Worm (Caenorhabditis elegans) whole organism, late embryonic: ENCODE results near the gene kvs-4.

Experiments used
- ceh-14 ChIP-seq: sonication (generic microtip); optimal IDR thresholded peaks from 2 replicates; lab custom pipeline; 2016; ENCODE audit warnings: missing genotype, missing genetic modification characterization, missing compliant biosample characterization
- ceh-22 ChIP-seq: sonication (generic microtip); optimal IDR thresholded peaks from 2 replicates; lab custom pipeline; 2017; ENCODE audit warnings: missing biosample characterization, missing genetic modification characterization
- ceh-30 ChIP-seq: fragments of 150-350 bp; optimal IDR thresholded peaks from 2 replicates; lab custom pipeline; 2014; ENCODE audit warnings: missing biosample characterization, missing genetic modification characterization
- che-1 ChIP-seq: sonication (generic microtip); optimal IDR thresholded peaks from 2 replicates; lab custom pipeline; 2016; ENCODE audit warnings: mild to moderate bottlenecking, missing genetic modification characterization, missing compliant biosample characterization
- dmd-4 ChIP-seq: sonication (generic microtip); optimal IDR thresholded peaks from 2 replicates; lab custom pipeline; 2016; ENCODE audit warnings: borderline replicate concordance, missing genetic modification characterization, missing compliant biosample characterization
- fkh-10 ChIP-seq: fragments of 150-350 bp; optimal IDR thresholded peaks from 2 replicates; lab custom pipeline; 2014; ENCODE audit warnings: missing biosample characterization, missing genetic modification reagents, missing genetic modification characterization
- pqm-1 ChIP-seq: sonication (generic microtip); optimal IDR thresholded peaks from 2 replicates; lab custom pipeline; 2016; ENCODE audit warnings: missing genetic modification characterization, missing compliant biosample characterization
- pros-1 ChIP-seq: fragments of 150-350 bp; optimal IDR thresholded peaks from 2 replicates; lab custom pipeline; 2014; ENCODE audit warnings: missing biosample characterization, missing genetic modification reagents, missing genetic modification characterization
- tbx-2 ChIP-seq: sonication (generic microtip); optimal IDR thresholded peaks from 2 replicates; lab custom pipeline; 2016; ENCODE audit warnings: missing genetic modification characterization, missing compliant biosample characterization
- unc-42 ChIP-seq: sonication (generic microtip); optimal IDR thresholded peaks from 2 replicates; lab custom pipeline; 2016; ENCODE audit warnings: missing genotype, missing genetic modification characterization, missing compliant biosample characterization

- no peak for TF ChIP-seq unc-42 (tag; lab: Kevin White, UChicago)
- TF ChIP-seq ceh-30 (tag; lab: Kevin White, UChicago): no peak
- TF ChIP-seq che-1: no peak
- TF ChIP-seq pros-1 (tag; lab: Kevin White, UChicago): no peak
- TF ChIP-seq dmd-4 (tag; lab: Kevin White, UChicago): no peak
- no peak for TF ChIP-seq ceh-22
- no peak for TF ChIP-seq pqm-1 (tag; lab: Kevin White, UChicago)
- TF ChIP-seq fkh-10: no peak
- no peak for TF ChIP-seq tbx-2
- TF ChIP-seq ceh-14 (tag; lab: Kevin White, UChicago): no peak
Measured at ce11 chrIII:11002808-11003207, 9.6 kb upstream of the kvs-4 start.
